Fruit fly (Drosophila melanogaster): ENCODE data around the gene Ntl.
"Not testable (repeated sequence)": the region's sequence is repeated elsewhere in the genome, so short reads cannot be mapped to it uniquely, and the experiment has no call there.

Ntl gene

dm6 chr2L:7738709-7739108, 28.0 kb downstream of the Ntl start, which contains the start of gene CG31904:
TSS of gene CG31904 (minus strand) at chr2L:7738809.
- TF ChIP-seq CG8301 (tag; optimal IDR thresholded peaks at IDR 0.05); CG12605 (GFP tag; IDR thresholded peaks at IDR 0.05); fd96Ca (GFP tag; IDR thresholded peaks at IDR 0.05): not testable (repeated sequence)

DNA sequence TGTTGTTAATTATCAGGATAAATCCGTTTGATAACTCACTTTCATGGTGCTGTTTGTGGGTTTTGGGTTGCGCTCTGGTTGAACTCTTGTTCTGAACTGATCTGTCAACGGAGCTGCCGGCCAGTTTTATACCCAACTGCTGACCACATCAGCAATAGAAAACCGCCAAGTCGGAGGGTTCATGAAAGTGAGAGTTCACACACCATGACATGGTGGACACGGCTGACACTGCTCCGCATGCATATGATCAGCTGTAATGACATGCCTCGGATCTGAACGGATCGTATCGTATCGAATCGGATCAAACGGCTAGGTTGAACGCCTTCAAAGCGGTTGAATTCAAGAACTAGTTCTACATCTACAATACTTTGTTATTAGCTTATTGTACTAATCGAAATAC, 30.8 kb downstream of the Ntl start, which contains the start of gene Acp1:
TSS of gene Acp1 (minus strand) at position 101 of the 400 bp plus-strand sequence.
- TF ChIP-seq CG8301 (tag; optimal IDR thresholded peaks at IDR 0.05) (no peak), CG9948 (tag; optimal IDR thresholded peaks at IDR 0.05) (no peak), Pif1A (GFP tag; optimal IDR thresholded peaks at IDR 0.05) (no peak), CG4496 (GFP tag; IDR thresholded peaks at IDR 0.05) (no peak), D1 (tag; optimal IDR thresholded peaks at IDR 0.05) (no peak), gl (tag; optimal IDR thresholded peaks at IDR 0.05) (no peak), CG14655 (GFP tag; optimal IDR thresholded peaks at IDR 0.05) (no peak), CG13204 (GFP tag; optimal IDR thresholded peaks at IDR 0.05) (no peak), Pif1B (GFP tag; optimal IDR thresholded peaks at IDR 0.05) (no peak), EcR (GFP tag; optimal IDR thresholded peaks at IDR 0.05) (no peak), CG32121 (GFP tag; IDR thresholded peaks at IDR 0.05) (no peak), CG15710 (tag; optimal IDR thresholded peaks at IDR 0.05) (no peak), rn (GFP tag; IDR thresholded peaks at IDR 0.05) (no peak), CG12605 (GFP tag; IDR thresholded peaks at IDR 0.05) (no peak), CG10348 (GFP tag; IDR thresholded peaks at IDR 0.05) (no peak), fd96Ca (GFP tag; IDR thresholded peaks at IDR 0.05) (no peak), Ets98B (GFP tag; IDR thresholded peaks at IDR 0.05) (no peak), CG17806 (tag; optimal IDR thresholded peaks at IDR 0.05) (no peak), CG34367 (tag; optimal IDR thresholded peaks at IDR 0.05) (no peak), Snoo (tag; optimal IDR thresholded peaks at IDR 0.05) (no peak)

DNA sequence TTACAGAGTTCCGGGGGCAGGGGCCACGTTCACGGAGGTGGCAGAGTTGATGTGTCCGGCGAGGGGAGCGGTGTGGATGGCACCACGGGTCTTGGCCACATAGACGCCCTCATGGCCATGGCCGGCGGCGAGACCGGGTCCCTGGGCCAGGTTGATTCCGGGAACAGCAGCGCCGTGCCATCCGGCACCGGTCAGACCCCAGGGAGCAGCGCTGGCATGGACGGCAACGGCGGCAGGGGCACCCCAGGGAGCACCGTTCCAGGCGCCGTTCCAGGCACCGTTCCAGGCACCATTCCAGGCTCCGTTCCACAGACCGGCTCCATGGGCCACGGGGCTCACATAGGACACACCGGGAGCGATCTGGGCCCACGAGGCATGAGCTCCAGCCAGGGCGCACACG, 33.5 kb downstream of the Ntl start:
- TF ChIP-seq rn (GFP tag; IDR thresholded peaks at IDR 0.05) (peak; percentile 26; the same call in 1 of the 2 replicates), Pif1A (GFP tag; optimal IDR thresholded peaks at IDR 0.05) (no peak)

dm6 chr2L:7744739-7745138, 34.1 kb downstream of the Ntl start, which contains the start of gene CG7214:
TSS of gene CG7214 (minus strand) at chr2L:7744839.
- no peak for TF ChIP-seq Pif1A (GFP tag; optimal IDR thresholded peaks at IDR 0.05)

DNA sequence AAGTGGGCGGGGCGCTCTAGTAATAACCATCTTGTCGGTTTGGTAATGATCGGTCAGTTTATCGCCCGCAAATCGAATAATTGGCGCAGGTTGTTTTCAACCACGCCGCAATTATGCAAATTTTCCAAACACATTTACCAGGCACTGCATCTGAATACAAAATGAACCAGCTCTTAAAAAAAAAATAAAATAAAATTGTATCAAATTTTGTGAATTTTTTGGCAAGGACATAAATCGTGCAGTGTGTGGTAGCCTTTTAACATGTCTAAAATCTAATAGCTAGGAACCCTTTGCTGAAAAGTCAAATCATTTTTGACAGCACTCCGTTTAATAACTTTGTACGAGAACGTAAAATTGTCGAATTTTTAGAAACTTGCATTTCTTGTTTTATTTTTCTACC, 36.3 kb downstream of the Ntl start, which contains the start of gene ATPsynGL:
TSS of gene ATPsynGL (plus strand) at position 301 of the 400 bp plus-strand sequence.
- no peak for TF ChIP-seq Snoo (tag; optimal IDR thresholded peaks at IDR 0.05)
- TF ChIP-seq CG10348 (GFP tag; IDR thresholded peaks at IDR 0.05) = no peak
- TF ChIP-seq CG34367 (tag; optimal IDR thresholded peaks at IDR 0.05) = no peak
- TF ChIP-seq CG12605 (GFP tag; IDR thresholded peaks at IDR 0.05) = no peak
- no peak for TF ChIP-seq CG13204 (GFP tag; optimal IDR thresholded peaks at IDR 0.05)
- no peak for TF ChIP-seq Ets98B (GFP tag; IDR thresholded peaks at IDR 0.05)
- TF ChIP-seq Pif1A (GFP tag; optimal IDR thresholded peaks at IDR 0.05) = no peak
- TF ChIP-seq CG17806 (tag; optimal IDR thresholded peaks at IDR 0.05) = no peak
- no peak for TF ChIP-seq EcR (GFP tag; optimal IDR thresholded peaks at IDR 0.05)
- TF ChIP-seq fd96Ca (GFP tag; IDR thresholded peaks at IDR 0.05) = no peak
- no peak for TF ChIP-seq CG8159 (tag; optimal IDR thresholded peaks at IDR 0.05)
- TF ChIP-seq CG32121 (GFP tag; IDR thresholded peaks at IDR 0.05) = no peak

DNA sequence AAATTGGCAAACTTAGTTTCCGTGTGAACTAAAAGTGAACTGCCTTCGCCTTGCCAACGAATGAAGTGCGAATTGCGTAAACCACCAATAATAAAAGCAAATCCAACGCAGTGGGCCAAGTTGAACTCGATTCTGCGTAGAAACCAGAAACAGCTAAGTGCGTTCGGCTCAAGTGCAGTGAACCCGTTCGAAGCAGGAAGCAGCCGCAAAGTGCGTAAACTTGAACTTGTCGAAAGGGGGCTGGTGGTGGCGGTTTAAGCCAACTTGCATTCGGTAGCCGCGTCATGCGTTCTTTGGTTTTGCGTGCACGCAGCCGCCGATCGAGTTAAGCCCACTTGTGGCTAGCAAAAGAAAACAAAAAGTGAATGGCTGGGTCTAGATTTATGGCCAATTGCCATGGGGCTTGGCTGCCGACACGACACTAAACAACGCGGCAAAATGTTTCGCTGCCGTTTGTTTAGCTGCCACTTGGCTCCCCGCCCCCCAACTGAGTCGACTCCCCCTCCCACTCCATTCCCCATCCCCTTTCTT, 40.0 kb downstream of the Ntl start:
- TF ChIP-seq CG12605 (GFP tag; IDR thresholded peaks at IDR 0.05) (no peak), fd96Ca (GFP tag; IDR thresholded peaks at IDR 0.05) (0 out of 3 replicates have a peak, but pooled peaks have one; percentile 20), CG4496 (GFP tag; IDR thresholded peaks at IDR 0.05) (0 out of 3 replicates have a peak, but pooled peaks have one; percentile 40), CG13204 (GFP tag; optimal IDR thresholded peaks at IDR 0.05) (peak; percentile 17), CG8301 (tag; optimal IDR thresholded peaks at IDR 0.05) (no peak), Ets98B (GFP tag; IDR thresholded peaks at IDR 0.05) (no peak; the same call in 1 of the 2 replicates), Snoo (tag; optimal IDR thresholded peaks at IDR 0.05) (no peak), CG34367 (tag; optimal IDR thresholded peaks at IDR 0.05) (no peak), EcR (GFP tag; optimal IDR thresholded peaks at IDR 0.05) (peak; percentile 95)

- TF ChIP-seq Snoo (tag; optimal IDR thresholded peaks at IDR 0.05) (no peak), CG4496 (GFP tag; IDR thresholded peaks at IDR 0.05) (no peak), CG10348 (GFP tag; IDR thresholded peaks at IDR 0.05) (no peak), CG8159 (tag; optimal IDR thresholded peaks at IDR 0.05) (no peak)
Measured at dm6 chr2L:7753086-7753485, 42.4 kb downstream of the Ntl start, which contains the start of gene CG7203. TSS of gene CG7203 (minus strand) at chr2L:7753186.

dm6 chr2L:7753874-7754273, 43.2 kb downstream of the Ntl start, which contains the start of gene CG46025:
TSS of gene CG46025 (plus strand) at chr2L:7754174.
- TF ChIP-seq D1 (tag; optimal IDR thresholded peaks at IDR 0.05) (no peak), rn (GFP tag; IDR thresholded peaks at IDR 0.05) (no peak), CG4496 (GFP tag; IDR thresholded peaks at IDR 0.05) (no peak)

Data from whole organism, pupa.